Fruit fly (Drosophila melanogaster): Measurements from ENCODE around the gene CG15027.

The CG15027 gene

dm6 chrX:15084580-15085138 is 968 bp downstream of the CG15027 start, which contains the start of gene Cox17:
Gene Cox17, minus strand, starts transcription at chrX:15084699.
- TF ChIP-seq CG8159 (tag; optimal IDR thresholded peaks at IDR 0.05) = peak; percentile 80
- peak; percentile 66 for TF ChIP-seq CG8301 (tag; optimal IDR thresholded peaks at IDR 0.05)
- TF ChIP-seq EcR (GFP tag; optimal IDR thresholded peaks at IDR 0.05) = no peak
- peak; percentile 13 for TF ChIP-seq CG13204 (GFP tag; optimal IDR thresholded peaks at IDR 0.05)
- TF ChIP-seq CG14655 (GFP tag; optimal IDR thresholded peaks at IDR 0.05) = peak; percentile 82
- peak; percentile 61 for TF ChIP-seq Snoo (tag; optimal IDR thresholded peaks at IDR 0.05)
- peak; percentile 21; the same call in 1 of the 3 replicates for TF ChIP-seq CG4496 (GFP tag; IDR thresholded peaks at IDR 0.05)
- peak; percentile 58 for TF ChIP-seq Pif1B (GFP tag; optimal IDR thresholded peaks at IDR 0.05)
- TF ChIP-seq CG17806 (tag; optimal IDR thresholded peaks at IDR 0.05) = peak; percentile 57
- TF ChIP-seq rn (GFP tag; IDR thresholded peaks at IDR 0.05) = no peak
- TF ChIP-seq CG9948 (tag; optimal IDR thresholded peaks at IDR 0.05) = peak; percentile 72
- peak; percentile 15 for TF ChIP-seq gl (tag; optimal IDR thresholded peaks at IDR 0.05)
- TF ChIP-seq CG10348 (GFP tag; IDR thresholded peaks at IDR 0.05) = peak; percentile 62
- TF ChIP-seq fd96Ca (GFP tag; IDR thresholded peaks at IDR 0.05) = peak; percentile 63; the same call in 2 of the 3 replicates
- no peak for TF ChIP-seq CG12605 (GFP tag; IDR thresholded peaks at IDR 0.05)
- peak; percentile 74 for TF ChIP-seq Pif1A (GFP tag; optimal IDR thresholded peaks at IDR 0.05)
- TF ChIP-seq CG15710 (tag; optimal IDR thresholded peaks at IDR 0.05) = peak; percentile 78
- TF ChIP-seq CG32121 (GFP tag; IDR thresholded peaks at IDR 0.05) = peak; percentile 31; the same call in 1 of the 2 replicates
- TF ChIP-seq CG34367 (tag; optimal IDR thresholded peaks at IDR 0.05) = peak; percentile 58
- peak; percentile 22 for TF ChIP-seq D1 (tag; optimal IDR thresholded peaks at IDR 0.05)
- peak; percentile 38 for TF ChIP-seq Ets98B (GFP tag; IDR thresholded peaks at IDR 0.05)

- TF ChIP-seq rn (GFP tag; IDR thresholded peaks at IDR 0.05) (no peak), CG14655 (GFP tag; optimal IDR thresholded peaks at IDR 0.05) (no peak), CG4496 (GFP tag; IDR thresholded peaks at IDR 0.05) (0 out of 3 replicates have a peak, but pooled peaks have one; percentile 39)
Observed at dm6 chrX:15082681-15083080, 2.9 kb downstream of the CG15027 start, which contains the start of gene CG33178. Gene CG33178, plus strand, starts transcription at chrX:15082827.

- no peak for TF ChIP-seq CG9948 (tag; optimal IDR thresholded peaks at IDR 0.05)
- no peak for TF ChIP-seq Ets98B (GFP tag; IDR thresholded peaks at IDR 0.05)
- no peak for TF ChIP-seq CG4496 (GFP tag; IDR thresholded peaks at IDR 0.05)
- no peak for TF ChIP-seq Pif1A (GFP tag; optimal IDR thresholded peaks at IDR 0.05)
- TF ChIP-seq EcR (GFP tag; optimal IDR thresholded peaks at IDR 0.05) = no peak
- TF ChIP-seq CG14655 (GFP tag; optimal IDR thresholded peaks at IDR 0.05) = no peak
- TF ChIP-seq CG8301 (tag; optimal IDR thresholded peaks at IDR 0.05) = no peak
- TF ChIP-seq Snoo (tag; optimal IDR thresholded peaks at IDR 0.05) = no peak
- TF ChIP-seq CG17806 (tag; optimal IDR thresholded peaks at IDR 0.05) = no peak
- no peak for TF ChIP-seq CG32121 (GFP tag; IDR thresholded peaks at IDR 0.05)
Observed at dm6 chrX:15080780-15081402, 4.7 kb downstream of the CG15027 start, which contains the start of gene CG33177. Gene CG33177, plus strand, starts transcription at chrX:15081367.

dm6 chrX:15079945-15080344 is 5.7 kb downstream of the CG15027 start:
- TF ChIP-seq CG12605 (GFP tag; IDR thresholded peaks at IDR 0.05) = peak; percentile 62
- TF ChIP-seq CG9948 (tag; optimal IDR thresholded peaks at IDR 0.05) = no peak
- TF ChIP-seq CG14655 (GFP tag; optimal IDR thresholded peaks at IDR 0.05) = no peak
- TF ChIP-seq rn (GFP tag; IDR thresholded peaks at IDR 0.05) = no peak
- TF ChIP-seq gl (tag; optimal IDR thresholded peaks at IDR 0.05) = peak; percentile 66
- TF ChIP-seq CG13204 (GFP tag; optimal IDR thresholded peaks at IDR 0.05) = peak; percentile 67
- peak; percentile 13 for TF ChIP-seq Pif1A (GFP tag; optimal IDR thresholded peaks at IDR 0.05)
- TF ChIP-seq fd96Ca (GFP tag; IDR thresholded peaks at IDR 0.05) = no peak
- peak; percentile 25 for TF ChIP-seq Pif1B (GFP tag; optimal IDR thresholded peaks at IDR 0.05)
- TF ChIP-seq CG32121 (GFP tag; IDR thresholded peaks at IDR 0.05) = no peak
- TF ChIP-seq EcR (GFP tag; optimal IDR thresholded peaks at IDR 0.05) = no peak
- peak; percentile 24 for TF ChIP-seq CG15710 (tag; optimal IDR thresholded peaks at IDR 0.05)
- TF ChIP-seq CG4496 (GFP tag; IDR thresholded peaks at IDR 0.05) = peak; percentile 50; the same call in 2 of the 3 replicates
- no peak for TF ChIP-seq Ets98B (GFP tag; IDR thresholded peaks at IDR 0.05)
- peak; percentile 26 for TF ChIP-seq CG34367 (tag; optimal IDR thresholded peaks at IDR 0.05)
- TF ChIP-seq CG8159 (tag; optimal IDR thresholded peaks at IDR 0.05) = no peak
- TF ChIP-seq D1 (tag; optimal IDR thresholded peaks at IDR 0.05) = no peak
- TF ChIP-seq CG10348 (GFP tag; IDR thresholded peaks at IDR 0.05) = no peak
- no peak for TF ChIP-seq CG17806 (tag; optimal IDR thresholded peaks at IDR 0.05)
- no peak for TF ChIP-seq Snoo (tag; optimal IDR thresholded peaks at IDR 0.05)
- peak; percentile 14 for TF ChIP-seq CG8301 (tag; optimal IDR thresholded peaks at IDR 0.05)

dm6 chrX:15079163-15079809 is 6.3 kb downstream of the CG15027 start:
- peak; percentile 40 for TF ChIP-seq Pif1B (GFP tag; optimal IDR thresholded peaks at IDR 0.05)
- no peak for TF ChIP-seq CG34367 (tag; optimal IDR thresholded peaks at IDR 0.05)
- peak; percentile 48 for TF ChIP-seq CG14655 (GFP tag; optimal IDR thresholded peaks at IDR 0.05)
- TF ChIP-seq rn (GFP tag; IDR thresholded peaks at IDR 0.05) = no peak
- TF ChIP-seq Snoo (tag; optimal IDR thresholded peaks at IDR 0.05) = peak; percentile 31
- TF ChIP-seq CG13204 (GFP tag; optimal IDR thresholded peaks at IDR 0.05) = peak; percentile 51
- 0 out of 2 replicates have a peak, but pooled peaks have one; percentile 9 for TF ChIP-seq Ets98B (GFP tag; IDR thresholded peaks at IDR 0.05)
- no peak for TF ChIP-seq CG32121 (GFP tag; IDR thresholded peaks at IDR 0.05)
- peak; percentile 57 for TF ChIP-seq gl (tag; optimal IDR thresholded peaks at IDR 0.05)
- TF ChIP-seq Pif1A (GFP tag; optimal IDR thresholded peaks at IDR 0.05) = peak; percentile 18
